Worm (Caenorhabditis elegans) whole organism, L2 larva: ENCODE results near the gene Y49E10.10.

ENCODE experiments used
- C34F6.9 ChIP-seq: fragments of 150-350 bp; optimal IDR thresholded peaks from 2 replicates; lab custom pipeline; 2014; ENCODE audit warnings: missing biosample characterization, missing genetic modification characterization
- ama-1 ChIP-seq: fragments of 150-350 bp; optimal IDR thresholded peaks from 2 replicates; lab custom pipeline; 2018; ENCODE audit warnings: inconsistent platforms
- dmd-4 ChIP-seq: sonication (generic microtip); optimal IDR thresholded peaks from 2 replicates; lab custom pipeline; 2017; ENCODE audit warnings: missing biosample characterization, missing genetic modification characterization
- elt-1 ChIP-seq: fragments of 150-350 bp; optimal IDR thresholded peaks from 2 replicates; lab custom pipeline; 2014; ENCODE audit warnings: missing biosample characterization, missing genetic modification characterization
- elt-3 ChIP-seq: sonication (generic microtip); optimal IDR thresholded peaks from 2 replicates; lab custom pipeline; 2017; ENCODE audit warnings: missing biosample characterization, missing genetic modification characterization
- fos-1 ChIP-seq: fragments of 150-350 bp; optimal IDR thresholded peaks from 2 replicates; lab custom pipeline; 2014; ENCODE audit warnings: missing biosample characterization, missing genetic modification characterization
- lin-11 ChIP-seq: fragments of 150-350 bp; sonication (generic microtip); optimal IDR thresholded peaks from 2 replicates; lab custom pipeline; 2014; ENCODE audit warnings: missing biosample characterization, missing genetic modification characterization, inconsistent platforms, mixed read lengths
- lsy-2 ChIP-seq, 2 experiments: fragments of 150-350 bp in 1 of 2; sonication (generic microtip) in 1 of 2; optimal IDR thresholded peaks; 2 replicates each; lab custom pipeline; 2014 to 2017; ENCODE audit warnings: missing biosample characterization in 2 of 2, missing genetic modification characterization in 2 of 2
- nhr-12 ChIP-seq: fragments of 150-350 bp; optimal IDR thresholded peaks from 2 replicates; lab custom pipeline; 2014; ENCODE audit warnings: missing biosample characterization, missing genetic modification characterization
- nhr-21 ChIP-seq: fragments of 150-350 bp; optimal IDR thresholded peaks from 2 replicates; lab custom pipeline; 2014; ENCODE audit warnings: missing biosample characterization, missing genetic modification characterization
- nhr-25 ChIP-seq: fragments of 150-350 bp; sonication (generic microtip); optimal IDR thresholded peaks from 3 replicates; lab custom pipeline; 2014; ENCODE audit warnings: missing biosample characterization, missing genetic modification characterization
- skn-1 ChIP-seq: sonication (generic microtip); optimal IDR thresholded peaks from 2 replicates; lab custom pipeline; 2017; ENCODE audit warnings: missing biosample characterization, missing genetic modification characterization
- ztf-11 ChIP-seq: sonication (generic microtip); optimal IDR thresholded peaks from 2 replicates; lab custom pipeline; 2017; ENCODE audit warnings: missing biosample characterization, missing genetic modification characterization
- ztf-4 ChIP-seq: fragments of 150-350 bp; optimal IDR thresholded peaks from 2 replicates; lab custom pipeline; 2014; ENCODE audit warnings: missing biosample characterization, missing genetic modification characterization

ce11 chrIII:12414533-12414932, 19.3 kb downstream of the Y49E10.10 start:
- TF ChIP-seq dmd-4 (tag; lab: Kevin White, UChicago), result no peak
- no peak for TF ChIP-seq fos-1 (tag; lab: Kevin White, UChicago)
- TF ChIP-seq nhr-12 (tag; lab: Kevin White, UChicago), result no peak
- no peak for TF ChIP-seq skn-1 (tag; lab: Kevin White, UChicago)
- no peak for TF ChIP-seq ztf-4 (tag; lab: Kevin White, UChicago)
- no peak for TF ChIP-seq ama-1 (lab: Kevin White, UChicago)
- no peak for TF ChIP-seq ztf-11 (tag; lab: Kevin White, UChicago)
- TF ChIP-seq C34F6.9 (tag; lab: Kevin White, UChicago), result no peak
- no peak for TF ChIP-seq nhr-25 (tag; lab: Kevin White, UChicago)
- no peak for TF ChIP-seq lsy-2 (tag; optimal IDR thresholded peaks at IDR 0.05; lab: Kevin White, UChicago)
- TF ChIP-seq elt-3 (tag; lab: Kevin White, UChicago), result no peak
- TF ChIP-seq nhr-21, result no peak
- TF ChIP-seq elt-1 (tag; lab: Kevin White, UChicago), result no peak
- no peak for TF ChIP-seq lin-11
